Fruit fly (Drosophila melanogaster): ENCODE results near the gene Rpt6.
A peak's percentile ranks its signal among the peaks of the same experiment; 100 is the strongest.

Rpt6 gene

DNA sequence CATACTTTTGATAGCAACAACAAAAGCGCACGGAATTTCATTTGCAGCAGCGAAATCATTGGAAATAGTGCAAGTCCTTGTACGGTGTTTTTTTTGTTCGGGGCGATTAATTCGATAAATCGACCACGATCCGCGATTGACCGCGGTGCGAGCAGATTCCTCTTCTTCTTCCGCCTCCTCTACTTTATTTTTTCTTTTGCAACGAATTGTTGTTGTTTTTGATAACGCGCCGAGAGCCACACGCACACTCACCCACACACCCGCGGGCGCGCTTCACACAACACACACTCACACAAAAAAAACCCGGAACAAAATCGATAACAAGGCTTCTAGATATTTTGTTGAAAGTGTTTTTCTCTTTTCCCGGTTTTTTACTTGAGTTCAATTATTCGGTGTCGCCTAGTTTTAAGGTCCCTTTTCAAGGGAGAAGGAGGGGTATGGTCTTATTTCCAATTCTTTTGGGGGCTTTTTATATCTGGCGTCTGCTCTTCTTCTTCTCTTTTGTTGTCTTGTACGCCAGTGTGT is 7.4 kb downstream of the Rpt6 start:
- TF ChIP-seq HLH106 (tag; optimal IDR thresholded peaks at IDR 0.05) (no peak), Rel (GFP tag; optimal IDR thresholded peaks at IDR 0.05) (no peak), Rel (tag; optimal IDR thresholded peaks at IDR 0.05) (peak; percentile 20), dmrt93B (GFP tag; optimal IDR thresholded peaks at IDR 0.05) (no peak)

- no peak for TF ChIP-seq Abd-B (GFP tag; optimal IDR thresholded peaks at IDR 0.05)
- TF ChIP-seq rgr (GFP tag; optimal IDR thresholded peaks at IDR 0.05), result no peak
- no peak for TF ChIP-seq Mio (GFP tag; optimal IDR thresholded peaks at IDR 0.05)
- no peak for TF ChIP-seq dsf (GFP tag; optimal IDR thresholded peaks at IDR 0.05; ENCODE audit: borderline replicate concordance)
- peak; percentile 30 for TF ChIP-seq Myc (optimal IDR thresholded peaks at IDR 0.05)
- TF ChIP-seq Rel (GFP tag; optimal IDR thresholded peaks at IDR 0.05), result no peak
- peak; percentile 22 for TF ChIP-seq Rel (tag; optimal IDR thresholded peaks at IDR 0.05)
- TF ChIP-seq HLH106 (tag; optimal IDR thresholded peaks at IDR 0.05), result peak; percentile 4
- TF ChIP-seq usp (GFP tag; optimal IDR thresholded peaks at IDR 0.05), result no peak
- TF ChIP-seq Dfd (GFP tag; optimal IDR thresholded peaks at IDR 0.05), result peak; percentile 25
- no peak for TF ChIP-seq Hr78 (GFP tag; optimal IDR thresholded peaks at IDR 0.05)
- no peak for TF ChIP-seq Vsx2 (GFP tag; optimal IDR thresholded peaks at IDR 0.05; ENCODE audit: partially characterized antibody)
- TF ChIP-seq CG9705 (GFP tag; optimal IDR thresholded peaks at IDR 0.05), result no peak
- TF ChIP-seq sage (GFP tag; optimal IDR thresholded peaks at IDR 0.05), result no peak
- peak; percentile 33 for TF ChIP-seq h (GFP tag; optimal IDR thresholded peaks at IDR 0.05)
- TF ChIP-seq Jra (GFP tag; optimal IDR thresholded peaks at IDR 0.05), result peak; percentile 28
Observed at dm6 chrX:21323933-21324688, 8.3 kb downstream of the Rpt6 start, which contains the start of the genes Dd and CG1486. Dd (minus strand) TSS chrX:21324009. CG1486 (plus strand) TSS chrX:21324046.

DNA sequence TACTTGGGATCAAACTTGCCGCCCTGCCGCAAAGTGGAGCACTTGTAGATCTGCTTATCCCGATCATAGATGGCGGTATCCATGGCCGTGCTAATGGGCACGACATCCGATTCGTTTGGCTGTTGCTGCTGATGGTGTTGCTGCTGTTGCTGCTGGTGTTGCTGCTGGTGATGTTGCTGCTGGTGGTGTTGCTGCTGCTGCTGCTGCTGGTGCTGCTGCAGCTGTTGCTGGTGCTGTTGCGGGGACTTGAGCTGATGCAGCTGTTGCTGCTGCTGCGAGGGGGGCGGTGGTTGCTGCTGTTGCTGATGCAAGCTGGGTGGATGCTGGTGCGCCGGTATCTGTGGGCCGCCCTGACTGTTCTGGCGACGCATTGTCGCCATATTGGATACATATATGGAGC is 17.3 kb downstream of the Rpt6 start:
- TF ChIP-seq fru (GFP tag; optimal IDR thresholded peaks at IDR 0.05) (no peak), Dfd (GFP tag; optimal IDR thresholded peaks at IDR 0.05) (peak; percentile 93)

DNA sequence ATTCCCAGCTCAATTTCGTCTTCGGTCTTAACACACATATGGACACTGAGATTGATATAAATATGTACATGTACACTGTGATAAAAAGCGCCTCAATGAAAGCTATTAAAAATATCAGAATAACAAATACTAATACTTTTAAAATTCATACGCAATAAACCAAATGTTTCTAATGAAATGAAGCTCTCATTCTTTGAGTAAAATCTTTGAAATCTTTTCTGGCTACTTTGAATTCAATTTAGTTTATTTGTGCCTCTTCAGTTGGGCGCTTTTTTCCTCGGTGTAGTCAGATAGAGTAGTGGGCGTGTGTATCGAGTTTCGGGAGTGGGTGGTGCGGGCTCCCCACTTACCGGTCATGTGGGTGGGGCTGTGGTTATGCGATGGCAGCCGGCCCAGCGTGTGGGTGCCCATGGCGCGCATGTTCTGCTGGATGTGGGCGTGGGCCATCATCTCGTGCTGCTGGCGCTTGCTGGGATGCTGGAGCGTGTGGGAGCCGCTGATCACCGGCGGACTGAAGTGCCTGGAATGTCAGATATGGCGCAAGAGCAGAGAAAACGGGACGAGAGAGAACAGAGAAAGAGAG is 18.8 kb downstream of the Rpt6 start:
- TF ChIP-seq N (GFP tag; optimal IDR thresholded peaks at IDR 0.05) (no peak), dsf (GFP tag; optimal IDR thresholded peaks at IDR 0.05; ENCODE audit: borderline replicate concordance) (no peak), CG32264 (GFP tag; optimal IDR thresholded peaks at IDR 0.05) (no peak), CrebA (GFP tag; optimal IDR thresholded peaks at IDR 0.05; ENCODE audit: borderline replicate concordance) (no peak), sv (GFP tag; optimal IDR thresholded peaks at IDR 0.05) (no peak), woc (GFP tag; optimal IDR thresholded peaks at IDR 0.05) (no peak), Jra (GFP tag; optimal IDR thresholded peaks at IDR 0.05) (no peak), Hnf4 (GFP tag; optimal IDR thresholded peaks at IDR 0.05) (no peak), h (GFP tag; optimal IDR thresholded peaks at IDR 0.05) (no peak), psq (GFP tag; optimal IDR thresholded peaks at IDR 0.05) (no peak), jim (GFP tag; optimal IDR thresholded peaks at IDR 0.05) (no peak), Vsx2 (GFP tag; optimal IDR thresholded peaks at IDR 0.05; ENCODE audit: partially characterized antibody) (no peak), CG9705 (GFP tag; optimal IDR thresholded peaks at IDR 0.05) (no peak), OdsH (GFP tag; optimal IDR thresholded peaks at IDR 0.05) (no peak)

- no peak for TF ChIP-seq foxo (GFP tag; optimal IDR thresholded peaks at IDR 0.05)
- no peak for TF ChIP-seq Dfd (GFP tag; optimal IDR thresholded peaks at IDR 0.05)
- no peak for TF ChIP-seq Mio (GFP tag; optimal IDR thresholded peaks at IDR 0.05)
Observed at dm6 chrX:21337057-21337456, 21.2 kb downstream of the Rpt6 start.

DNA sequence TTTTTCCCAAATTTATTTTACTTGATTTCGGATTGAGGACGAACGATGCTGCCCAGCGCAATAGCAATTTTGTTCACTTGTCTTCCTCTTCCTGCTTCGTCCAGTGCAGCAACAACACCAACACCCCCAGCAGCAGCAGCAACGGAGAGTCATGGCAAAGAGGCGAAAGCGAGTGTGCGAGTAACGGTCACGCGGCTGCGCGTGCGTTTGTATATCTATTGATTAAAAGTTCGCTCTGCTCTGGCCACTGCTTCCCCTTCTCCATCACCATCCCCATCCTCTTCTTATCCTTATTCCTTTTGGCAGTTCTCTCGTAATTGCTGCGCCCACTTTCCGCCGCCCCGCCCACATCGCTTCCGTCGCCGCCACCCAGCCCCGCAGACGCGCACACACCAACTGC is 22.3 kb downstream of the Rpt6 start:
- TF ChIP-seq N (GFP tag; optimal IDR thresholded peaks at IDR 0.05) (no peak), Vsx2 (GFP tag; optimal IDR thresholded peaks at IDR 0.05; ENCODE audit: partially characterized antibody) (no peak), Hr83 (GFP tag; optimal IDR thresholded peaks at IDR 0.05; ENCODE audit: poor library complexity, severe bottlenecking) (no peak), br (GFP tag; optimal IDR thresholded peaks at IDR 0.05) (no peak), rgr (GFP tag; optimal IDR thresholded peaks at IDR 0.05) (no peak), CrebA (GFP tag; optimal IDR thresholded peaks at IDR 0.05; ENCODE audit: borderline replicate concordance) (no peak), GATAd (GFP tag; optimal IDR thresholded peaks at IDR 0.05) (no peak), dl (GFP tag; optimal IDR thresholded peaks at IDR 0.05; ENCODE audit: insufficient read depth in 1 of 2, partially characterized antibody in 2 of 2) (no peak)

All from whole organism, wandering third instar larva.